Worm (Caenorhabditis elegans): ENCODE results near the gene srt-59.

Gene srt-59

DNA sequence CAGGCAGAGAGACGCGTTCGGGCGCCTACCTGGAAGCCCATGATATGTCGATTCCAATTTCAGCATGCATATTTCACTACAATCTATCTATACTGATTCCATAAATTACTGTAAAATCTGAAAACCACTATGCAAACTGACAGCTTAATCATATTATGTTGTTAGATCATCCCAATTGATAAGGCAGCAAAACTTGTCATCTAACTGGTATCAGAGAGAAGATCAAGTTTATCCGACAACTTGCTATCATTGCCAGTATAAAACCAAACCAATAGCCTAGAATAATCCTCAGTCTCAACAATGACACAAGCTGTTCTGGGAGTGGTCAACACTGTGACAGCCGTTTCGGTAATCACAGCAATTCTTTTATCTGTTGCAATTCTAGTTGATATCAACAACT lies 2.6 kb upstream of the srt-59 start, which contains the start of gene col-102:
col-102 (plus strand) TSS at position 301 of the 400 bp plus-strand sequence.
- no peak for TF ChIP-seq ztf-23 (GFP tag; IDR thresholded peaks at IDR 0.05)
- TF ChIP-seq flt-1 (GFP tag; IDR thresholded peaks at IDR 0.05), result no peak
- TF ChIP-seq ztf-29 (GFP tag; IDR thresholded peaks at IDR 0.05), result no peak

DNA sequence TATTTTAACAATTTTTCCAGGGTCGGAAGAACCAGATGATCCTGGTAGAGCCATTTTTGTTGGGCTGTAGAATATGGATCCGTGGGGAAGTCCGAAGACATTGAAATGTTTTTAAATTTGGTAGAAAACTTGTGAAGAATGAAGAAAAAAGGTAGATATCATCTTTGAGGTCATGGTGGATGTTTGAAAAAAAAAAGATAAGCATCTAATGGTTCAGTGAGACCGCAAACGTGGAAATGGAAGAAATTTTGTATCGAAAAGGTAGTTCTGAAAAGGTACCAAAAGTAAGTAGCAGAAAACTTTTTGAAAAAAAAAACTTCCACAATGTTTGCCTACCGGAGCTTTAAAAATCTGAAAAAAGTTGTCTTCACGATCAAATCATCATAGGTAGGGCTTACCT lies 2.0 kb upstream of the srt-59 start, which contains the start of gene prmt-4:
prmt-4 (minus strand) TSS at position 101 of the 400 bp plus-strand sequence.
- TF ChIP-seq T22C8.4 (GFP tag; IDR thresholded peaks at IDR 0.05), result no peak
- no peak for TF ChIP-seq klf-2 (GFP tag; conservative IDR thresholded peaks at IDR 0.05)
- TF ChIP-seq cog-1 (tag; optimal IDR thresholded peaks at IDR 0.05), result no peak
- TF ChIP-seq ref-1 (GFP tag; conservative IDR thresholded peaks at IDR 0.05), result no peak
- TF ChIP-seq tab-1 (GFP tag; IDR thresholded peaks at IDR 0.05), result no peak
- no peak for TF ChIP-seq ztf-23 (GFP tag; IDR thresholded peaks at IDR 0.05)
- no peak for TF ChIP-seq flt-1 (GFP tag; IDR thresholded peaks at IDR 0.05)
- TF ChIP-seq med-1 (GFP tag; optimal IDR thresholded peaks at IDR 0.05; ENCODE audit: insufficient read depth), result no peak

DNA sequence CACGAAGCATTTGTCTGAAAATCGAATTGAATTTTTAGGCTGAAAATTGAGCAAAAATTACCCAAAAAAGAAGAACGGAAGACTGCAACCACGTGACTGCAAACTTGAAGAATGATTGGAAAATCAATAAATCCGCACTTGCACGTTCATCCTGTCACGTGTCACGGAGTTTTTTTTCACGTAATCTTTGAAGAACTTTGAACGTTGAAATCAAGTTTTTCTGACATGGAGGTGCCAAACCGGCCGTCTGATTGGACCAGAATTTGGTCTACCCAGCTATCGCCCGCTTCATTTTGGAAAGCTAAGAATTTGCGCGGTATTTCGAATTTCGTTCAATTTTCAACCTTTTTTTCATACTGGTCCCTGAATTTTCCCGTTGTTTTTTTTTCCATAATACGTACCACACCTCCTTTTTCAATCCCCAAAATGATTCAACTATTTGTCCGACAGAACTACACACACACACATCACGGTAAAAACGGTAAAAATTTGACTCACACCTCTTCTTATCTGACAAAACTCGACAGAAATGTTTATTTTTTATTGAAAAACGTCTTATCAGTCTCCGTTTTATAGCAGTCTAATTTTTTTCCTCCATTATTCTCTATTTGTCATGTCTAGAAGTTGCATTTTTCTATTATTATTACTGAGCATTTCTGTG lies 5.1 kb downstream of the srt-59 start, which contains the start of the genes C18H7.7 and C18H7.11:
C18H7.7 (minus strand) TSS at position 101 of the 661 bp plus-strand sequence.
C18H7.11 (plus strand) TSS at position 611 of the 661 bp plus-strand sequence.
- TF ChIP-seq klf-2 (GFP tag; conservative IDR thresholded peaks at IDR 0.05), result no peak
- no peak for TF ChIP-seq cog-1 (tag; optimal IDR thresholded peaks at IDR 0.05)
- TF ChIP-seq med-1 (GFP tag; optimal IDR thresholded peaks at IDR 0.05; ENCODE audit: insufficient read depth), result no peak
- no peak for TF ChIP-seq ref-1 (GFP tag; conservative IDR thresholded peaks at IDR 0.05)
- TF ChIP-seq tab-1 (GFP tag; IDR thresholded peaks at IDR 0.05), result no peak

DNA sequence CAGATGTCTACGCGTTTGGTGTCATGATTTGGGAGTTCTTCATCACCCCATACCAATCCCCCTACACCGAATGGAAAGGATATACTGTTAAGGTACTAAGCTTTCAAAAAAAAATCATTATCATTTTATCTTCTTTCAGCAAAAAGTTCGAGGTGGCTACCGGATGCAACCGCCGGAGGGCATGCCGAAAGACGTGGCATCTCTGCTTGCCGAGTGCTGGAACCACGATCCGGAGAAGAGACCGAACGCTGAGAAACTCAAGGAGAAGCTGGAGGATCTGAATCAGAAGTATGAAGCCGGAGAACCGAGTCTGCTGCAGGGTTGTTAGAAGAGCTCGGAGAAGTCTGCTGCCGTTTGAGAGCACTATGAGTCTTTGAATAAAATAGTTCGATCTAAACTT lies 6.7 kb downstream of the srt-59 start:
- no peak for TF ChIP-seq ref-1 (GFP tag; conservative IDR thresholded peaks at IDR 0.05)
- no peak for TF ChIP-seq T22C8.4 (GFP tag; IDR thresholded peaks at IDR 0.05)
- no peak for TF ChIP-seq ztf-29 (GFP tag; IDR thresholded peaks at IDR 0.05)
- TF ChIP-seq flt-1 (GFP tag; IDR thresholded peaks at IDR 0.05), result no peak
- no peak for TF ChIP-seq klf-2 (GFP tag; conservative IDR thresholded peaks at IDR 0.05)
- no peak for TF ChIP-seq tab-1 (GFP tag; IDR thresholded peaks at IDR 0.05)
- no peak for TF ChIP-seq med-1 (GFP tag; optimal IDR thresholded peaks at IDR 0.05; ENCODE audit: insufficient read depth)
- TF ChIP-seq ztf-23 (GFP tag; IDR thresholded peaks at IDR 0.05), result no peak
- no peak for TF ChIP-seq cog-1 (tag; optimal IDR thresholded peaks at IDR 0.05)

DNA sequence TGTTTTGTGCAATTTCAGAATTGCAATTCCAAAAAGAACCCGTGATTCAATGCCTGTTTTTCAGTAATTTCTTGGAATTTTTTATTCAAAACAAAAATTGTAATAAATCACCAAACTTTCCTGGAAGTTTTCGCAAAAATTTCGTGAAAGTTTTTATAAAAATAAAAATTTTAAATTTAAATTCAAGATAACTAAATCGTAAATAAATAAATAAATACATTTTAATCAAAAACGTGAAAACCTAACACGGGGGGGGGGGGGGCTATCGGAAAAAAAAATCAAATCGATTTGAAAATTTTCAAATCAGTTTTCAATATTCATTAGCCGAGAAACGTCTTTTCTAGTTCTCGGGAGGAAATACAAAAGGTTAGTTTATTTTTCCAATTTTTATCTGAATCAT lies 8.5 kb downstream of the srt-59 start, which contains the start of gene C18H7.4:
C18H7.4 (plus strand) TSS at position 301 of the 400 bp plus-strand sequence.
- no peak for TF ChIP-seq klf-2 (GFP tag; conservative IDR thresholded peaks at IDR 0.05)
- TF ChIP-seq flt-1 (GFP tag; IDR thresholded peaks at IDR 0.05), result no peak
- no peak for TF ChIP-seq ztf-29 (GFP tag; IDR thresholded peaks at IDR 0.05)
- TF ChIP-seq ref-1 (GFP tag; conservative IDR thresholded peaks at IDR 0.05), result no peak
- TF ChIP-seq T22C8.4 (GFP tag; IDR thresholded peaks at IDR 0.05), result no peak

DNA sequence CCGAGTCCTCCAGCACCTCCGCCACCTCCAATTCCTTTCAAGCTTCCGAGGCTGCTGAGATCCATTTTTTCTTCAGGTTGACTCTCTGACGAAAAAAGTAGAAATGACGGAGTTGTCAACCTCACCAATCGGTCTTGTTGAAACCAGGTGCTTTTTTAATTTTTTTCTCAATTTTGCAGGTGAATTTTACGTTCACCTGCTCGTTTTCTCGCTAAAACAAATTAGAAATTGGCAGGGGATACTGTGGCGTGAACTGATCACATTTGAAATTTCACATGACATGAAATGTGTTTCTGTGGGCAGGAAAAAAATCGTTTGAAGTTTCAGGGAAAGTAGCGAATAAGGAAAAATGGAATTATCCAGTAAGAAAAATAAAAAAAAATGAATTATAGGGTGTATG lies 9.1 kb downstream of the srt-59 start, which contains the start of gene C18H7.6:
C18H7.6 (minus strand) TSS at position 104 of the 400 bp plus-strand sequence.
- TF ChIP-seq cog-1 (tag; optimal IDR thresholded peaks at IDR 0.05) (no peak), ztf-23 (GFP tag; IDR thresholded peaks at IDR 0.05) (no peak), klf-2 (GFP tag; conservative IDR thresholded peaks at IDR 0.05) (no peak), T22C8.4 (GFP tag; IDR thresholded peaks at IDR 0.05) (no peak), ztf-29 (GFP tag; IDR thresholded peaks at IDR 0.05) (no peak), tab-1 (GFP tag; IDR thresholded peaks at IDR 0.05) (no peak), flt-1 (GFP tag; IDR thresholded peaks at IDR 0.05) (no peak), ref-1 (GFP tag; conservative IDR thresholded peaks at IDR 0.05) (no peak), med-1 (GFP tag; optimal IDR thresholded peaks at IDR 0.05; ENCODE audit: insufficient read depth) (no peak)

DNA sequence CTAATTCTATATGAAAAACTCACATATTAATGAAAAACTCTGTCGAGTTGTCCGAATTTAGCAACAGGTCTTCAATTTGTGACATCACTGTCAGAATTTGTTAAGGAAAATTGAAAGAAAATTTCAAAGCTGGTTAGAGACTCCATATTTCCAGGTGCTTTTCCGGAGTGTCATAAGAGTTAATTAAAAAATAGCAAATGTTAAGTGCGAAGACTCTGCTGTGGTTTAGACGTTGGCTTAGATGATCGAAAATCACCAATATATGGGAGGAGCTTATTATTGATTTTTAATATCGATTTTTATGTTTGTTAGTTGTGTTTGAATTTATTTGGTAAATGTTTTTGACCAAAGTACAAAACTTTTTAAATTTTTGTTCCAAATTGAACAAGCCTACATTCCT lies 13.8 kb downstream of the srt-59 start, which contains the start of gene C18H7.12:
C18H7.12 (minus strand) TSS at position 101 of the 400 bp plus-strand sequence.
- no peak for TF ChIP-seq ref-1 (GFP tag; conservative IDR thresholded peaks at IDR 0.05)

DNA sequence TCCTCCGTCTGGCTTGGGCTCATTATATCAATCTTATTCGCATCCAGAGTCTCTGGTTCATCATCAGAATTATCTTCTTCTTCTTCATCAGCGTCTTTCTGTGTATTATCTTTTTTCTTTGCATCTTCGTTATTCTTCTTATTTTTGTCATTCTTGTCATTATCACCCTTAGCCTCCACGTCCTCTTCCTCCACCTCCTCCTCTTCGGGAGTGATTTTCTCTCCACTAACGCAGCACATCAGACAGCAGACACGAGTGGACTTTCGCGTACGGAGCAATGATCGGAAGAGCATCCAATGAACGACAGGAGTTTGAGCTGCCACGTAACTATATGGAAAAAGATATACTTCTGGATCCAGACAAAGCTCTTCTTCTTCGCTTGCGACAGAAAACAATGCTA lies 17.5 kb downstream of the srt-59 start:
- TF ChIP-seq ztf-29 (GFP tag; IDR thresholded peaks at IDR 0.05) (no peak), ref-1 (GFP tag; conservative IDR thresholded peaks at IDR 0.05) (no peak), tab-1 (GFP tag; IDR thresholded peaks at IDR 0.05) (no peak), cog-1 (tag; optimal IDR thresholded peaks at IDR 0.05) (no peak), klf-2 (GFP tag; conservative IDR thresholded peaks at IDR 0.05) (no peak), med-1 (GFP tag; optimal IDR thresholded peaks at IDR 0.05; ENCODE audit: insufficient read depth) (no peak), T22C8.4 (GFP tag; IDR thresholded peaks at IDR 0.05) (no peak), flt-1 (GFP tag; IDR thresholded peaks at IDR 0.05) (no peak), ztf-23 (GFP tag; IDR thresholded peaks at IDR 0.05) (no peak)

DNA sequence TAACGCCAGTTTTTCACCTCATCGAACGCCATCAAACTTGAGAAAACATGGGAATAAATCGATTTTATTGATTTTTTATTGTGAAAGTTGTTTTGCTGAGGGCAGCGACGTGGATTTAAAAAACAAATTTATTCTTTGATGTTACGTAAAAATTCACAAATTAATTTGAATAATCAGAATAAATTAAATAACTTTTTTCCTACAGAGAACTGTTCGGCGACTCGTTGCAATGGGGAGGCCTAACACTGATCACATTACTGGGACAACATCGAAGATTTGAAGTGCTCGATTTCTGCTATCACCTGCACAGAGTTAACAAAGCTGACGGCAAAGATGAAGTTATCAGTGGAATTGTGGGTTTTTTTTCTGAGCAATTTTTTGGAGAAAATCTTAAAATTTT lies 19.4 kb downstream of the srt-59 start, which contains the start of gene F56A11.6:
F56A11.6 (minus strand) TSS at position 101 of the 400 bp plus-strand sequence.
- TF ChIP-seq ztf-29 (GFP tag; IDR thresholded peaks at IDR 0.05) (no peak), tab-1 (GFP tag; IDR thresholded peaks at IDR 0.05) (no peak), klf-2 (GFP tag; conservative IDR thresholded peaks at IDR 0.05) (no peak), ztf-23 (GFP tag; IDR thresholded peaks at IDR 0.05) (no peak), cog-1 (tag; optimal IDR thresholded peaks at IDR 0.05) (no peak), ref-1 (GFP tag; conservative IDR thresholded peaks at IDR 0.05) (no peak), med-1 (GFP tag; optimal IDR thresholded peaks at IDR 0.05; ENCODE audit: insufficient read depth) (no peak), T22C8.4 (GFP tag; IDR thresholded peaks at IDR 0.05) (no peak), flt-1 (GFP tag; IDR thresholded peaks at IDR 0.05) (no peak)

DNA sequence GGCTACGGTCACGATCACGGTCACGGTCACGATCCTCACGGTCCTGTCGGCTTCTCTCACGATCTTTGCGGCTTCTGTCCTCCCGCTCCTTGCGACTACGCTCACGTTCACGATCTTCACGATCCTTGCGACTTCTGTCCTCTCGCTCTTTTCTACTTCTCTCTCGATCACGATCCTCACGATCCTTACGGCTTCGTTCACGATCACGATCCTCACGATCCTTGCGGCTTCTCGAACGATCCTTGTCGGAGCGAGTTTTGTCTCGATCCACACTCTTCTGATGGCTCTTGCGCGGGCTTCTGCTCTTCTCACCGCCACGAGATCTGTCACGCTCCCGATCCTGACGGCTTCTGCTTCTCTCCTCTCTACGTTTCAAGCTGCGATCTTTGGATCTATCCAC lies 21.0 kb downstream of the srt-59 start:
- TF ChIP-seq ref-1 (GFP tag; conservative IDR thresholded peaks at IDR 0.05), result no peak
- TF ChIP-seq klf-2 (GFP tag; conservative IDR thresholded peaks at IDR 0.05), result no peak
- no peak for TF ChIP-seq flt-1 (GFP tag; IDR thresholded peaks at IDR 0.05)
- TF ChIP-seq med-1 (GFP tag; optimal IDR thresholded peaks at IDR 0.05; ENCODE audit: insufficient read depth), result no peak
- no peak for TF ChIP-seq tab-1 (GFP tag; IDR thresholded peaks at IDR 0.05)
- no peak for TF ChIP-seq ztf-29 (GFP tag; IDR thresholded peaks at IDR 0.05)
- TF ChIP-seq cog-1 (tag; optimal IDR thresholded peaks at IDR 0.05), result no peak
- no peak for TF ChIP-seq ztf-23 (GFP tag; IDR thresholded peaks at IDR 0.05)
- no peak for TF ChIP-seq T22C8.4 (GFP tag; IDR thresholded peaks at IDR 0.05)

Measured in whole organism, midembryonic.